Fruit fly (Drosophila melanogaster) ovary, adult (tissue): ENCODE results near the gene RpL3.

Experiments
- CG17801 ChIP-seq: fragments of 200-800 bp; optimal IDR thresholded peaks from 2 replicates; lab custom pipeline; 2019; ENCODE audit warnings: missing biosample characterization, mild to moderate bottlenecking, missing genetic modification characterization, moderate library complexity; ENCODE audit not compliant: partially characterized antibody

Gene RpL3

DNA sequence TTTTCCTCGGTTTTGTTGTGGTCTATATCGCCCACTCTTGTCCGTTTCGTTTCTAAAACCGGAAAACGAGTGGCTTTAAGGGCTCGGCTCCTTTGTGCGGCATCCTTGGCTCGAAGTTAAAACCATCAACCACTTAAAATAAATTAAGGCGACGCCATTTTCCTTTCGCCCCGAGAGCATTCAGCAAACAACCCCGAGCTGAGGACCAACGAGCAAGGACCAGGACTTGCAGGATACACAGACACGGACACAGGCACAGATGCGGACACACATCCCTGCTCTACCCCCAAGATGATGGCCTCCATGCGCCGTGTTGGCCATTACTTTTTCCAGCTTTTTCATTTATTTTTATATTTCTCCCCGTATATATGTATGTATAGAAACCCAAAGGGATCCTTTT is 51.0 kb downstream of the RpL3 start:
- no peak for TF ChIP-seq CG17801
